Worm (Caenorhabditis elegans) whole organism, young adult: Measurements from ENCODE around the gene F45D3.2.
A peak's percentile ranks its signal among the peaks of the same experiment; 100 is the strongest.

ENCODE experiments used
- B0035.1 ChIP-seq: sonication (generic microtip); optimal IDR thresholded peaks from 2 replicates; lab custom pipeline; 2016; ENCODE audit warnings: missing genetic modification characterization, mild to moderate bottlenecking, missing compliant biosample characterization, missing genotype, missing genetic modification reagents
- C06A6.2 ChIP-seq: fragments of 200-800 bp; sonication (Bioruptor generic); conservative IDR thresholded peaks from 2 replicates; pipeline ENCODE4 v1.3.6; 2022; ENCODE audit warnings: missing genetic modification characterization, missing compliant biosample characterization
- aptf-3 ChIP-seq: fragments of 200-800 bp; sonication (Bioruptor generic); IDR thresholded peaks from 2 replicates; pipeline ENCODE4 v1.3.6; 2022; ENCODE audit warnings: missing genetic modification characterization, missing compliant biosample characterization
- ekl-4 ChIP-seq: fragments of 200-800 bp; sonication (Bioruptor generic); IDR thresholded peaks from 2 replicates; pipeline ENCODE4 v1.3.6; 2022; ENCODE audit warnings: missing genetic modification reagents, missing genetic modification characterization, missing compliant biosample characterization
- madf-6 ChIP-seq: fragments of 200-800 bp; sonication (Bioruptor generic); IDR thresholded peaks from 2 replicates; pipeline ENCODE4 v1.3.6; 2022; ENCODE audit warnings: missing genetic modification reagents, missing genetic modification characterization, missing compliant biosample characterization
- nfya-1 ChIP-seq: sonication (generic microtip); optimal IDR thresholded peaks from 2 replicates; lab custom pipeline; 2017; ENCODE audit warnings: antibody characterized with exemption, missing compliant biosample characterization, missing genetic modification characterization, borderline replicate concordance; ENCODE audit not compliant: insufficient read depth
- rcor-1 ChIP-seq: fragments of 200-800 bp; sonication (Bioruptor generic); IDR thresholded peaks from 2 replicates; pipeline ENCODE4 v1.3.6; 2022; ENCODE audit warnings: missing genetic modification reagents, missing genetic modification characterization, missing compliant biosample characterization
- sdz-38 ChIP-seq: sonication (generic microtip); optimal IDR thresholded peaks from 2 replicates; lab custom pipeline; 2016; ENCODE audit warnings: missing genotype, missing genetic modification characterization, missing compliant biosample characterization
- snpc-1.1 ChIP-seq: sonication (generic microtip); optimal IDR thresholded peaks from 2 replicates; lab custom pipeline; 2017; ENCODE audit warnings: missing genetic modification characterization, mild to moderate bottlenecking, missing compliant biosample characterization, antibody characterized with exemption, moderate library complexity, missing genotype, missing genetic modification reagents; ENCODE audit not compliant: insufficient read depth

DNA sequence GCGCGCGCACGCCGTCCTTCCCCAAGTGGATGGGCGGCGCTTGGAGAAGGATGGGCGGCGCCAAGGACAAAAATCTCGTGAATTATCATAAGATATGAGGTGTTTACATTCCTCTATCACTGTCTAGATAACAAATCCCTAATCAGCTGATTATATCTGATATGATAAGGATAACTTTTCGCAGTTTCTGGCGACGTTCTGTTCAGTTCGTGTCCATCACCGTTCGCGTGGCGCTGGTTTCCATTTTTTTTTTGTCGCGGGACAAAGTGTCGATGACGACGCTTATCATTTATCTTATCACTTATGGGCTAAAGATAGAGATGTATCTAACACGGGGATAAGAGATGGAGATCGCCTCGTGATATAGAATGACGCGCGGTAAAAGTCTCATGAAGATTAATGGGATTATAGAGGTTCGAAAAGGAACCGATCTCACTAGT lies 12.5 kb downstream of the F45D3.2 start:
- TF ChIP-seq nfya-1 (tag; lab: Kevin White, UChicago) = no peak
- TF ChIP-seq rcor-1 (GFP tag; lab: Robert Waterston, UW) = no peak
- TF ChIP-seq snpc-1.1 = no peak
- no peak for TF ChIP-seq ekl-4
- no peak for TF ChIP-seq madf-6
- no peak for TF ChIP-seq B0035.1 (tag; lab: Kevin White, UChicago)
- TF ChIP-seq sdz-38 (tag; lab: Kevin White, UChicago) = no peak
- TF ChIP-seq C06A6.2 (GFP tag; lab: Robert Waterston, UW) = peak; percentile 59; the same call in 1 of the 2 replicates
- TF ChIP-seq aptf-3 (GFP tag; lab: Robert Waterston, UW) = no peak
